Worm (Caenorhabditis elegans) whole organism, L4 larva: ENCODE results near the gene F09E5.16.
A peak's percentile ranks its signal among the peaks of the same experiment; 100 is the strongest.

Source experiments
- F44E2.7 ChIP-seq: fragments of 200-800 bp; sonication (Bioruptor generic); IDR thresholded peaks from 2 replicates; pipeline ENCODE4 v2.1.2; 2022; ENCODE audit warnings: missing genetic modification characterization, missing compliant biosample characterization
- F49E8.2 ChIP-seq: sonication (generic microtip); optimal IDR thresholded peaks from 2 replicates; lab custom pipeline; 2016; ENCODE audit warnings: missing compliant biosample characterization, mild to moderate bottlenecking, missing genetic modification characterization, borderline replicate concordance
- R02D3.7 ChIP-seq: fragments of 150-350 bp; sonication (generic microtip); optimal IDR thresholded peaks from 3 replicates; lab custom pipeline; 2014; ENCODE audit warnings: missing biosample characterization, missing genetic modification characterization
- T20F7.1 ChIP-seq: fragments of 200-800 bp; sonication (Bioruptor generic); optimal IDR thresholded peaks from 2 replicates; lab custom pipeline; 2018; ENCODE audit warnings: mild to moderate bottlenecking, missing genetic modification characterization, missing compliant biosample characterization
- Y105C5A.15 ChIP-seq: fragments of 200-800 bp; sonication (Bioruptor generic); IDR thresholded peaks from 2 replicates; pipeline ENCODE4 v1.3.6; 2022; ENCODE audit warnings: missing genetic modification characterization, missing compliant biosample characterization
- Y75B8A.6 ChIP-seq: fragments of 200-800 bp; sonication (Bioruptor generic); IDR thresholded peaks from 2 replicates; pipeline ENCODE4 v1.3.6; 2022; ENCODE audit warnings: missing genetic modification reagents, missing genetic modification characterization, missing compliant biosample characterization
- ZK337.2 ChIP-seq: fragments of 200-800 bp; sonication (Bioruptor generic); IDR thresholded peaks from 2 replicates; pipeline ENCODE4 v1.3.6; 2022; ENCODE audit warnings: missing genetic modification reagents, missing genetic modification characterization, missing compliant biosample characterization
- ZK546.5 ChIP-seq, 2 experiments: sonication (generic microtip); optimal IDR thresholded peaks; 2 replicates each; lab custom pipeline; 2017; ENCODE audit warnings: missing biosample characterization in 2 of 2, missing genetic modification characterization in 2 of 2
- ama-1 ChIP-seq: fragments of 150-350 bp; optimal IDR thresholded peaks from 2 replicates; lab custom pipeline; 2014; ENCODE audit warnings: inconsistent platforms, mixed read lengths
- attf-4 ChIP-seq: sonication (generic microtip); optimal IDR thresholded peaks from 3 replicates; lab custom pipeline; 2017; ENCODE audit warnings: missing biosample characterization, missing genetic modification characterization
- ceh-32 ChIP-seq: sonication (generic microtip); optimal IDR thresholded peaks from 2 replicates; lab custom pipeline; 2016; ENCODE audit warnings: mild to moderate bottlenecking, missing genetic modification characterization, missing compliant biosample characterization; ENCODE audit not compliant: poor library complexity
- ceh-44 ChIP-seq: fragments of 200-800 bp; sonication (Bioruptor generic); IDR thresholded peaks from 2 replicates; pipeline ENCODE4 v1.3.6; 2022; ENCODE audit warnings: missing genetic modification reagents, missing genetic modification characterization, missing compliant biosample characterization
- daf-16 ChIP-seq, 3 experiments: sonication (generic microtip); optimal IDR thresholded peaks; 2 replicates each; lab custom pipeline; 2016 to 2017; ENCODE audit warnings: missing genetic modification characterization in 3 of 3, missing genetic modification reagents in 3 of 3, mild to moderate bottlenecking in 2 of 3, missing compliant biosample characterization in 2 of 3, missing biosample characterization in 1 of 3, moderate library complexity in 1 of 3
- dmd-6 ChIP-seq: fragments of 200-800 bp; sonication (Bioruptor generic); IDR thresholded peaks from 2 replicates; pipeline ENCODE4 v1.3.6; 2022; ENCODE audit warnings: missing genetic modification reagents, missing genetic modification characterization, missing compliant biosample characterization
- dpl-1 ChIP-seq: fragments of 150-350 bp; optimal IDR thresholded peaks from 2 replicates; lab custom pipeline; 2014; ENCODE audit warnings: missing biosample characterization, missing genetic modification reagents, missing genetic modification characterization
- duxl-1 ChIP-seq: sonication (generic microtip); optimal IDR thresholded peaks from 2 replicates; lab custom pipeline; 2016; ENCODE audit warnings: mild to moderate bottlenecking, missing genetic modification characterization, moderate library complexity, missing compliant biosample characterization; ENCODE audit not compliant: poor library complexity
- egl-43 ChIP-seq: fragments of 200-800 bp; sonication (Bioruptor generic); IDR thresholded peaks from 2 replicates; pipeline ENCODE4 v1.3.6; 2022; ENCODE audit warnings: missing genetic modification reagents, missing genetic modification characterization, missing compliant biosample characterization
- fkh-10 ChIP-seq: fragments of 150-350 bp; optimal IDR thresholded peaks from 2 replicates; lab custom pipeline; 2014; ENCODE audit warnings: missing biosample characterization, missing genetic modification reagents, missing genetic modification characterization
- hlh-11 ChIP-seq: fragments of 200-800 bp; sonication (Bioruptor generic); optimal IDR thresholded peaks from 2 replicates; lab custom pipeline; 2018; ENCODE audit warnings: mild to moderate bottlenecking, missing genetic modification characterization, missing compliant biosample characterization
- hlh-30 ChIP-seq: sonication (generic microtip); optimal IDR thresholded peaks from 2 replicates; lab custom pipeline; 2017; ENCODE audit warnings: antibody characterized with exemption, mild to moderate bottlenecking, missing genetic modification characterization, missing compliant biosample characterization; ENCODE audit not compliant: insufficient read depth
- jun-1 ChIP-seq: fragments of 150-350 bp; optimal IDR thresholded peaks from 2 replicates; lab custom pipeline; 2014; ENCODE audit warnings: missing biosample characterization, missing genetic modification reagents, missing genetic modification characterization
- lim-7 ChIP-seq: fragments of 200-800 bp; sonication (Bioruptor generic); IDR thresholded peaks from 2 replicates; pipeline ENCODE4 v1.3.6; 2022; ENCODE audit warnings: missing genetic modification characterization, missing compliant biosample characterization
- lin-15B ChIP-seq: fragments of 150-350 bp; sonication (generic microtip); optimal IDR thresholded peaks from 3 replicates; lab custom pipeline; 2014; ENCODE audit warnings: missing biosample characterization, missing genetic modification characterization
- lin-38 ChIP-seq: fragments of 200-800 bp; sonication (Bioruptor generic); IDR thresholded peaks from 2 replicates; pipeline ENCODE4 v1.3.6; 2022; ENCODE audit warnings: missing genetic modification reagents, missing genetic modification characterization, missing compliant biosample characterization
- lin-39 ChIP-seq: fragments of 150-350 bp; optimal IDR thresholded peaks from 2 replicates; lab custom pipeline; 2014; ENCODE audit warnings: missing biosample characterization, missing genetic modification reagents, missing genetic modification characterization
- lir-3 ChIP-seq: sonication (generic microtip); optimal IDR thresholded peaks from 2 replicates; lab custom pipeline; 2016; ENCODE audit warnings: mild to moderate bottlenecking, missing genetic modification characterization, missing compliant biosample characterization
- madf-5 ChIP-seq, 2 experiments: fragments of 200-800 bp; sonication (Bioruptor generic); IDR thresholded peaks; 2 replicates each; pipeline ENCODE4 v1.3.6; 2022; ENCODE audit warnings: missing compliant biosample characterization in 2 of 2, missing genetic modification characterization in 2 of 2
- madf-9 ChIP-seq: fragments of 200-800 bp; sonication (Bioruptor generic); conservative IDR thresholded peaks from 2 replicates; pipeline ENCODE4 v1.3.6; 2022; ENCODE audit warnings: missing genetic modification reagents, missing genetic modification characterization, missing compliant biosample characterization
- mdl-1 ChIP-seq, 2 experiments: fragments of 150-350 bp in 1 of 2; sonication (generic microtip) in 1 of 2; optimal IDR thresholded peaks; 2 replicates each; lab custom pipeline; 2014 to 2017; ENCODE audit warnings: missing biosample characterization in 2 of 2, missing genetic modification characterization in 2 of 2
- mes-2 ChIP-seq: sonication (generic microtip); optimal IDR thresholded peaks from 2 replicates; lab custom pipeline; 2016; ENCODE audit warnings: missing genotype, mild to moderate bottlenecking, missing genetic modification characterization, missing compliant biosample characterization; ENCODE audit not compliant: poor library complexity, severe bottlenecking
- mxl-2 ChIP-seq: fragments of 200-800 bp; sonication (Bioruptor generic); conservative IDR thresholded peaks from 2 replicates; pipeline ENCODE4 v1.3.6; 2022; ENCODE audit warnings: missing genetic modification reagents, missing genetic modification characterization, missing compliant biosample characterization
- mxl-3 ChIP-seq: fragments of 200-800 bp; sonication (Bioruptor generic); optimal IDR thresholded peaks from 2 replicates; lab custom pipeline; 2018; ENCODE audit warnings: mild to moderate bottlenecking, missing genetic modification characterization, missing compliant biosample characterization
- nhr-25 ChIP-seq: sonication (generic microtip); optimal IDR thresholded peaks from 2 replicates; lab custom pipeline; 2017; ENCODE audit warnings: missing genetic modification characterization, mild to moderate bottlenecking, missing compliant biosample characterization, antibody characterized with exemption, moderate library complexity, borderline replicate concordance; ENCODE audit not compliant: insufficient read depth
- nhr-28 ChIP-seq: fragments of 150-350 bp; optimal IDR thresholded peaks from 2 replicates; lab custom pipeline; 2014; ENCODE audit warnings: missing biosample characterization, missing genetic modification characterization
- nhr-41 ChIP-seq: fragments of 200-800 bp; sonication (Bioruptor generic); IDR thresholded peaks from 2 replicates; pipeline ENCODE4 v1.3.6; 2022; ENCODE audit warnings: missing genetic modification reagents, missing genetic modification characterization, missing compliant biosample characterization
- nhr-42 ChIP-seq: fragments of 200-800 bp; sonication (Bioruptor generic); IDR thresholded peaks from 2 replicates; pipeline ENCODE4 v1.3.6; 2022; ENCODE audit warnings: missing genetic modification characterization, missing compliant biosample characterization
- nhr-48 ChIP-seq: sonication (generic microtip); optimal IDR thresholded peaks from 2 replicates; lab custom pipeline; 2016; ENCODE audit warnings: mild to moderate bottlenecking, missing genetic modification characterization, missing compliant biosample characterization
- nhr-6 ChIP-seq: fragments of 150-350 bp; optimal IDR thresholded peaks from 2 replicates; lab custom pipeline; 2014; ENCODE audit warnings: missing biosample characterization, missing genetic modification characterization
- nhr-76 ChIP-seq: fragments of 150-350 bp; optimal IDR thresholded peaks from 2 replicates; lab custom pipeline; 2014; ENCODE audit warnings: missing biosample characterization, missing genetic modification characterization
- pha-4 ChIP-seq, 2 experiments: fragments of 150-350 bp in 1 of 2; fragments of 200-800 bp in 1 of 2; sonication (Bioruptor generic) in 1 of 2; IDR thresholded peaks in 1 of 2; optimal IDR thresholded peaks in 1 of 2; 2 replicates each; pipeline versions ENCODE4 v1.3.6 to Lab custom; 2014 to 2022; ENCODE audit warnings: missing genetic modification characterization in 2 of 2, missing genetic modification reagents in 2 of 2, missing biosample characterization in 1 of 2, missing compliant biosample characterization in 1 of 2
- pqm-1 ChIP-seq: sonication (generic microtip); optimal IDR thresholded peaks from 2 replicates; lab custom pipeline; 2017; ENCODE audit warnings: missing biosample characterization, missing genetic modification characterization
- saeg-2 ChIP-seq: fragments of 200-800 bp; sonication (Bioruptor generic); IDR thresholded peaks from 2 replicates; pipeline ENCODE4 v1.3.6; 2022; ENCODE audit warnings: missing genetic modification reagents, missing genetic modification characterization, missing compliant biosample characterization
- set-16 ChIP-seq: fragments of 200-800 bp; sonication (Bioruptor generic); IDR thresholded peaks from 2 replicates; pipeline ENCODE4 v1.3.6; 2022; ENCODE audit warnings: missing genetic modification reagents, missing genetic modification characterization, missing compliant biosample characterization
- snpc-1.2 ChIP-seq: fragments of 200-800 bp; sonication (Bioruptor generic); IDR thresholded peaks from 2 replicates; pipeline ENCODE4 v1.3.6; 2022; ENCODE audit warnings: missing genetic modification reagents, missing genetic modification characterization, missing compliant biosample characterization
- snpc-4 ChIP-seq: fragments of 150-350 bp; optimal IDR thresholded peaks from 2 replicates; lab custom pipeline; 2014; ENCODE audit warnings: missing biosample characterization, missing genetic modification characterization
- unc-130 ChIP-seq: sonication (generic microtip); optimal IDR thresholded peaks from 2 replicates; lab custom pipeline; 2016; ENCODE audit warnings: missing genetic modification reagents, missing genetic modification characterization, missing compliant biosample characterization
- unc-62 ChIP-seq, 3 experiments: fragments of 150-350 bp in 1 of 3; sonication (generic microtip); optimal IDR thresholded peaks in 2 of 3; peaks in 1 of 3; 1 replicate in 1 of 3; 2 replicates in 2 of 3; lab custom pipeline; 2014 to 2017; ENCODE audit warnings: missing biosample characterization in 3 of 3, missing genetic modification characterization in 3 of 3, missing genetic modification reagents in 3 of 3, missing genotype in 1 of 3
- zip-11 ChIP-seq: fragments of 200-800 bp; sonication (Bioruptor generic); IDR thresholded peaks from 2 replicates; pipeline ENCODE4 v1.3.6; 2022; ENCODE audit warnings: missing genetic modification characterization, missing compliant biosample characterization
- ztf-7 ChIP-seq: fragments of 150-350 bp; optimal IDR thresholded peaks from 2 replicates; lab custom pipeline; 2014; ENCODE audit warnings: missing biosample characterization, missing genetic modification characterization

The F09E5.16 gene

ce11 chrII:5331677-5332303, 33.8 kb downstream of the F09E5.16 start (continued):
- TF ChIP-seq nhr-48 (tag; lab: Kevin White, UChicago) (no peak), snpc-4 (tag; lab: Kevin White, UChicago) (no peak), ceh-44 (GFP tag; lab: Robert Waterston, UW) (no peak), F49E8.2 (tag; lab: Kevin White, UChicago) (no peak), mdl-1 (tag; optimal IDR thresholded peaks at IDR 0.05; lab: Kevin White, UChicago) (no peak), ZK546.5 (tag; optimal IDR thresholded peaks at IDR 0.05; lab: Kevin White, UChicago) (no peak), saeg-2 (no peak), duxl-1 (no peak), set-16 (GFP tag; lab: Robert Waterston, UW) (no peak), dpl-1 (GFP tag; lab: Kevin White, UChicago) (no peak), pqm-1 (tag; lab: Kevin White, UChicago) (no peak), lin-15B (tag; lab: Kevin White, UChicago) (no peak), lir-3 (no peak), nhr-42 (GFP tag; lab: Robert Waterston, UW) (no peak), ceh-32 (tag; lab: Kevin White, UChicago) (no peak), daf-16 (GFP tag; optimal IDR thresholded peaks at IDR 0.05; lab: Kevin White, UChicago) (no peak), daf-16 (tag; optimal IDR thresholded peaks at IDR 0.05; lab: Kevin White, UChicago) (peak; percentile 15), mxl-2 (no peak), zip-11 (GFP tag; lab: Robert Waterston, UW) (no peak), jun-1 (tag; lab: Kevin White, UChicago) (no peak), egl-43 (no peak), lin-38 (GFP tag; lab: Robert Waterston, UW) (no peak), unc-130 (no peak), ZK337.2 (GFP tag; lab: Robert Waterston, UW) (no peak), mes-2 (tag; lab: Kevin White, UChicago) (no peak), attf-4 (tag; lab: Kevin White, UChicago) (no peak), nhr-41 (GFP tag; lab: Robert Waterston, UW) (no peak), unc-62 (GFP tag; optimal IDR thresholded peaks at IDR 0.05 in 1 of 2; lab: Kevin White, UChicago) (peak in 1 of 2 experiments; percentile 31), unc-62 (tag; optimal IDR thresholded peaks at IDR 0.05; lab: Kevin White, UChicago) (no peak), Y105C5A.15 (no peak), madf-9 (GFP tag; lab: Robert Waterston, UW) (no peak), hlh-30 (tag; lab: Kevin White, UChicago) (no peak), madf-5 (GFP tag; IDR thresholded peaks at IDR 0.05; lab: Robert Waterston, UW) (no peak), nhr-25 (tag; lab: Kevin White, UChicago) (no peak), nhr-28 (tag; lab: Kevin White, UChicago) (peak; percentile 52), ama-1 (lab: Kevin White, UChicago) (no peak), dmd-6 (GFP tag; lab: Robert Waterston, UW) (peak; percentile 26; the same call in 1 of the 2 replicates), mxl-3 (GFP tag; lab: Kevin White, UChicago) (no peak), pha-4 (GFP tag; IDR thresholded peaks at IDR 0.05; lab: Robert Waterston, UW) (no peak), pha-4 (tag; optimal IDR thresholded peaks at IDR 0.05; lab: Kevin White, UChicago) (peak; percentile 16), snpc-1.2 (no peak), nhr-76 (tag; lab: Kevin White, UChicago) (no peak), lin-39 (tag; lab: Kevin White, UChicago) (no peak), R02D3.7 (no peak), ztf-7 (tag; lab: Kevin White, UChicago) (no peak), lim-7 (no peak), F44E2.7 (GFP tag; lab: Robert Waterston, UW) (no peak), fkh-10 (GFP tag; lab: Kevin White, UChicago) (no peak), hlh-11 (tag; lab: Kevin White, UChicago) (peak; percentile 23), T20F7.1 (GFP tag; lab: Kevin White, UChicago) (no peak), nhr-6 (tag; lab: Kevin White, UChicago) (no peak), Y75B8A.6 (GFP tag; lab: Robert Waterston, UW) (no peak)
